Worm (Caenorhabditis elegans) whole organism, L4 larva: ENCODE data around the gene mth-2.
A peak's percentile ranks its signal among the peaks of the same experiment; 100 is the strongest.

ENCODE experiments used
- D1046.2 ChIP-seq: fragments of 200-800 bp; sonication (Bioruptor generic); IDR thresholded peaks from 2 replicates; pipeline ENCODE4 v1.3.6; 2022; ENCODE audit warnings: missing genetic modification characterization, missing compliant biosample characterization
- F37D6.2 ChIP-seq: sonication (generic microtip); optimal IDR thresholded peaks from 2 replicates; lab custom pipeline; 2016; ENCODE audit warnings: mild to moderate bottlenecking, missing genetic modification characterization, missing compliant biosample characterization
- T26A8.4 ChIP-seq: fragments of 200-800 bp; sonication (Bioruptor generic); IDR thresholded peaks from 2 replicates; pipeline ENCODE4 v1.3.6; 2022; ENCODE audit warnings: missing genetic modification characterization, missing compliant biosample characterization
- Y5F2A.4 ChIP-seq: fragments of 200-800 bp; sonication (Bioruptor generic); optimal IDR thresholded peaks from 2 replicates; lab custom pipeline; 2018; ENCODE audit warnings: mild to moderate bottlenecking, missing genetic modification characterization, missing compliant biosample characterization
- aha-1 ChIP-seq: fragments of 150-350 bp; peaks from one replicate; lab custom pipeline; 2014; ENCODE audit warnings: missing biosample characterization, missing genetic modification characterization
- ceh-32 ChIP-seq: sonication (generic microtip); optimal IDR thresholded peaks from 2 replicates; lab custom pipeline; 2016; ENCODE audit warnings: mild to moderate bottlenecking, missing genetic modification characterization, missing compliant biosample characterization; ENCODE audit not compliant: poor library complexity
- cey-2 ChIP-seq: sonication (generic microtip); optimal IDR thresholded peaks from 3 replicates; lab custom pipeline; 2017; ENCODE audit warnings: missing genetic modification characterization, mild to moderate bottlenecking, missing compliant biosample characterization, antibody characterized with exemption, borderline replicate concordance; ENCODE audit not compliant: insufficient read depth
- daf-12 ChIP-seq: fragments of 150-350 bp; optimal IDR thresholded peaks from 2 replicates; lab custom pipeline; 2014; ENCODE audit warnings: missing biosample characterization, missing genetic modification reagents, missing genetic modification characterization
- dmd-8 ChIP-seq: fragments of 200-800 bp; sonication (Bioruptor generic); IDR thresholded peaks from 2 replicates; pipeline ENCODE4 v1.3.6; 2022; ENCODE audit warnings: missing genetic modification characterization, missing compliant biosample characterization
- dmd-9 ChIP-seq: fragments of 200-800 bp; sonication (Bioruptor generic); IDR thresholded peaks from 2 replicates; pipeline ENCODE4 v1.3.6; 2022; ENCODE audit warnings: missing genetic modification reagents, missing genetic modification characterization, missing compliant biosample characterization
- egl-43 ChIP-seq: fragments of 200-800 bp; sonication (Bioruptor generic); IDR thresholded peaks from 2 replicates; pipeline ENCODE4 v1.3.6; 2022; ENCODE audit warnings: missing genetic modification reagents, missing genetic modification characterization, missing compliant biosample characterization
- hlh-11 ChIP-seq: fragments of 200-800 bp; sonication (Bioruptor generic); optimal IDR thresholded peaks from 2 replicates; lab custom pipeline; 2018; ENCODE audit warnings: mild to moderate bottlenecking, missing genetic modification characterization, missing compliant biosample characterization
- hlh-30 ChIP-seq: sonication (generic microtip); optimal IDR thresholded peaks from 2 replicates; lab custom pipeline; 2017; ENCODE audit warnings: antibody characterized with exemption, mild to moderate bottlenecking, missing genetic modification characterization, missing compliant biosample characterization; ENCODE audit not compliant: insufficient read depth
- hmg-1.1 ChIP-seq: fragments of 200-800 bp; sonication (Bioruptor generic); IDR thresholded peaks from 2 replicates; pipeline ENCODE4 v1.3.6; 2022; ENCODE audit warnings: missing genetic modification reagents, missing genetic modification characterization, missing compliant biosample characterization
- jun-1 ChIP-seq: fragments of 150-350 bp; optimal IDR thresholded peaks from 2 replicates; lab custom pipeline; 2014; ENCODE audit warnings: missing biosample characterization, missing genetic modification reagents, missing genetic modification characterization
- lim-7 ChIP-seq: fragments of 200-800 bp; sonication (Bioruptor generic); IDR thresholded peaks from 2 replicates; pipeline ENCODE4 v1.3.6; 2022; ENCODE audit warnings: missing genetic modification characterization, missing compliant biosample characterization
- lin-1 ChIP-seq: fragments of 200-800 bp; sonication (Bioruptor generic); IDR thresholded peaks from 2 replicates; pipeline ENCODE4 v1.3.6; 2022; ENCODE audit warnings: missing genetic modification reagents, missing genetic modification characterization, missing compliant biosample characterization
- lin-15B ChIP-seq: fragments of 150-350 bp; sonication (generic microtip); optimal IDR thresholded peaks from 3 replicates; lab custom pipeline; 2014; ENCODE audit warnings: missing biosample characterization, missing genetic modification characterization
- lir-3 ChIP-seq: sonication (generic microtip); optimal IDR thresholded peaks from 2 replicates; lab custom pipeline; 2016; ENCODE audit warnings: mild to moderate bottlenecking, missing genetic modification characterization, missing compliant biosample characterization
- lsy-2 ChIP-seq, 2 experiments: fragments of 150-350 bp in 1 of 2; sonication (generic microtip) in 1 of 2; optimal IDR thresholded peaks; 2 replicates each; lab custom pipeline; 2014 to 2017; ENCODE audit warnings: missing biosample characterization in 2 of 2, missing genetic modification characterization in 2 of 2
- madf-9 ChIP-seq: fragments of 200-800 bp; sonication (Bioruptor generic); conservative IDR thresholded peaks from 2 replicates; pipeline ENCODE4 v1.3.6; 2022; ENCODE audit warnings: missing genetic modification reagents, missing genetic modification characterization, missing compliant biosample characterization
- mdl-1 ChIP-seq, 2 experiments: fragments of 150-350 bp in 1 of 2; sonication (generic microtip) in 1 of 2; optimal IDR thresholded peaks; 2 replicates each; lab custom pipeline; 2014 to 2017; ENCODE audit warnings: missing biosample characterization in 2 of 2, missing genetic modification characterization in 2 of 2
- mep-1 ChIP-seq: fragments of 150-350 bp; sonication (generic microtip); optimal IDR thresholded peaks from 3 replicates; lab custom pipeline; 2014; ENCODE audit warnings: missing biosample characterization, missing genetic modification characterization
- mxl-2 ChIP-seq: fragments of 200-800 bp; sonication (Bioruptor generic); conservative IDR thresholded peaks from 2 replicates; pipeline ENCODE4 v1.3.6; 2022; ENCODE audit warnings: missing genetic modification reagents, missing genetic modification characterization, missing compliant biosample characterization
- mxl-3 ChIP-seq: fragments of 200-800 bp; sonication (Bioruptor generic); optimal IDR thresholded peaks from 2 replicates; lab custom pipeline; 2018; ENCODE audit warnings: mild to moderate bottlenecking, missing genetic modification characterization, missing compliant biosample characterization
- nhr-11 ChIP-seq: fragments of 150-350 bp; optimal IDR thresholded peaks from 2 replicates; lab custom pipeline; 2014; ENCODE audit warnings: missing biosample characterization, missing genetic modification characterization
- nhr-41 ChIP-seq: fragments of 200-800 bp; sonication (Bioruptor generic); IDR thresholded peaks from 2 replicates; pipeline ENCODE4 v1.3.6; 2022; ENCODE audit warnings: missing genetic modification reagents, missing genetic modification characterization, missing compliant biosample characterization
- nhr-42 ChIP-seq: fragments of 200-800 bp; sonication (Bioruptor generic); IDR thresholded peaks from 2 replicates; pipeline ENCODE4 v1.3.6; 2022; ENCODE audit warnings: missing genetic modification characterization, missing compliant biosample characterization
- nhr-48 ChIP-seq: sonication (generic microtip); optimal IDR thresholded peaks from 2 replicates; lab custom pipeline; 2016; ENCODE audit warnings: mild to moderate bottlenecking, missing genetic modification characterization, missing compliant biosample characterization
- nhr-76 ChIP-seq: fragments of 150-350 bp; optimal IDR thresholded peaks from 2 replicates; lab custom pipeline; 2014; ENCODE audit warnings: missing biosample characterization, missing genetic modification characterization
- php-3 ChIP-seq: fragments of 200-800 bp; sonication (Bioruptor generic); IDR thresholded peaks from 2 replicates; pipeline ENCODE4 v1.3.6; 2022; ENCODE audit warnings: missing genetic modification reagents, missing genetic modification characterization, missing compliant biosample characterization
- saeg-2 ChIP-seq: fragments of 200-800 bp; sonication (Bioruptor generic); IDR thresholded peaks from 2 replicates; pipeline ENCODE4 v1.3.6; 2022; ENCODE audit warnings: missing genetic modification reagents, missing genetic modification characterization, missing compliant biosample characterization
- set-16 ChIP-seq: fragments of 200-800 bp; sonication (Bioruptor generic); IDR thresholded peaks from 2 replicates; pipeline ENCODE4 v1.3.6; 2022; ENCODE audit warnings: missing genetic modification reagents, missing genetic modification characterization, missing compliant biosample characterization
- snpc-4 ChIP-seq: fragments of 150-350 bp; optimal IDR thresholded peaks from 2 replicates; lab custom pipeline; 2014; ENCODE audit warnings: missing biosample characterization, missing genetic modification characterization
- tra-1 ChIP-seq: fragments of 200-800 bp; sonication (Bioruptor generic); IDR thresholded peaks from 2 replicates; pipeline ENCODE4 v1.3.6; 2022; ENCODE audit warnings: missing genetic modification reagents, missing genetic modification characterization, missing compliant biosample characterization
- unc-130 ChIP-seq: sonication (generic microtip); optimal IDR thresholded peaks from 2 replicates; lab custom pipeline; 2016; ENCODE audit warnings: missing genetic modification reagents, missing genetic modification characterization, missing compliant biosample characterization
- unc-39 ChIP-seq: sonication (generic microtip); optimal IDR thresholded peaks from 2 replicates; lab custom pipeline; 2017; ENCODE audit warnings: missing biosample characterization, missing genetic modification characterization
- ztf-7 ChIP-seq: fragments of 150-350 bp; optimal IDR thresholded peaks from 2 replicates; lab custom pipeline; 2014; ENCODE audit warnings: missing biosample characterization, missing genetic modification characterization

mth-2 gene

ce11 chrII:4173842-4174241 is 20.3 kb downstream of the mth-2 start:
- TF ChIP-seq tra-1 (GFP tag; lab: Robert Waterston, UW) = no peak
- TF ChIP-seq lsy-2 (tag; optimal IDR thresholded peaks at IDR 0.05; lab: Kevin White, UChicago) = no peak
- no peak for TF ChIP-seq madf-9 (GFP tag; lab: Robert Waterston, UW)
- TF ChIP-seq hmg-1.1 (GFP tag; lab: Robert Waterston, UW) = no peak
- no peak for TF ChIP-seq daf-12 (tag; lab: Kevin White, UChicago)
- TF ChIP-seq dmd-9 (GFP tag; lab: Robert Waterston, UW) = no peak
- TF ChIP-seq egl-43 (GFP tag; lab: Robert Waterston, UW) = no peak
- no peak for TF ChIP-seq dmd-8
- TF ChIP-seq nhr-11 (tag; lab: Kevin White, UChicago) = no peak
- no peak for TF ChIP-seq nhr-41
- TF ChIP-seq mxl-3 (GFP tag; lab: Kevin White, UChicago) = no peak
- no peak for TF ChIP-seq D1046.2
- no peak for TF ChIP-seq lim-7 (GFP tag; lab: Robert Waterston, UW)

DNA sequence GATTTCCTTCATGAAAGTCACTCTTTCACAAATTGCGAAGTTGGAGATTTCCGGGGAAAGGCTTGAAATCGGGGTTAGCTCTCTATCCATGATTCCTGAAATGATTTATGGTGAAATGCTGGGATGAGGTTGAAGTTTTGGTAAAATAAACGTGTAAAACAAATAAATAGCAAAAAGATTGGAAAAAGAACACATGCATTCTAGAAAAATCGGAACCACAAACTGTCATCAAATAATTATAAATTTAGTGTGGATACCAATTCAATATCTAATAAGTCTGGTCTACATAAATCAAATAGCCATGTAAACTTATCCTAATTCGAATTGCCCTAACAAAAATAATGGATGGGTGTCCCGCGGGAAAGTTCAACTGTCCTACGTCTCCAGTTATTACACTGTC is 20.7 kb downstream of the mth-2 start, which contains the start of gene R03H10.6:
TSS of gene R03H10.6 (minus strand) at position 101 of the 400 bp plus-strand sequence.
- TF ChIP-seq mxl-2 (GFP tag; lab: Robert Waterston, UW) (no peak), aha-1 (tag; lab: Kevin White, UChicago) (peak; percentile 82), ceh-32 (no peak)

ce11 chrII:4170508-4170907 is 23.6 kb downstream of the mth-2 start, which contains the start of gene R03H10.5:
TSS of gene R03H10.5 (minus strand) at chrII:4170608.
- no peak for TF ChIP-seq set-16 (GFP tag; lab: Robert Waterston, UW)

- peak; percentile 13 for TF ChIP-seq aha-1 (tag; lab: Kevin White, UChicago)
Measured at ce11 chrII:4168404-4168803, 25.7 kb downstream of the mth-2 start, which contains the start of gene R03H10.4. TSS of gene R03H10.4 (minus strand) at chrII:4168504.

ce11 chrII:4167833-4168232 is 26.3 kb downstream of the mth-2 start:
- TF ChIP-seq ceh-32 = no peak
- TF ChIP-seq nhr-41 = no peak
- no peak for TF ChIP-seq lsy-2 (tag; optimal IDR thresholded peaks at IDR 0.05; lab: Kevin White, UChicago)
- peak; percentile 83 for TF ChIP-seq set-16 (GFP tag; lab: Robert Waterston, UW)
- no peak for TF ChIP-seq ztf-7 (tag; lab: Kevin White, UChicago)
- 0 out of 2 replicates have a peak, but pooled peaks have one; percentile 46 for TF ChIP-seq egl-43 (GFP tag; lab: Robert Waterston, UW)
- no peak for TF ChIP-seq Y5F2A.4 (GFP tag; lab: Kevin White, UChicago)
- TF ChIP-seq hlh-30 (tag; lab: Kevin White, UChicago) = no peak
- no peak for TF ChIP-seq php-3 (GFP tag; lab: Robert Waterston, UW)
- TF ChIP-seq unc-39 (tag; lab: Kevin White, UChicago) = no peak
- no peak for TF ChIP-seq hlh-11
- TF ChIP-seq nhr-76 (tag; lab: Kevin White, UChicago) = no peak
- no peak for TF ChIP-seq lir-3

ce11 chrII:4159570-4159969 is 34.5 kb downstream of the mth-2 start:
- TF ChIP-seq aha-1 (tag; lab: Kevin White, UChicago) (peak; percentile 91), snpc-4 (tag; lab: Kevin White, UChicago) (no peak)

ce11 chrII:4157817-4158216 is 36.3 kb downstream of the mth-2 start:
- no peak for TF ChIP-seq mdl-1 (tag; optimal IDR thresholded peaks at IDR 0.05; lab: Kevin White, UChicago)
- no peak for TF ChIP-seq nhr-42 (GFP tag; lab: Robert Waterston, UW)
- TF ChIP-seq cey-2 (tag; lab: Kevin White, UChicago) = no peak
- TF ChIP-seq F37D6.2 = no peak
- TF ChIP-seq saeg-2 = no peak
- no peak for TF ChIP-seq mep-1
- TF ChIP-seq lin-15B (tag; lab: Kevin White, UChicago) = no peak
- TF ChIP-seq daf-12 (tag; lab: Kevin White, UChicago) = no peak
- no peak for TF ChIP-seq dmd-8
- TF ChIP-seq T26A8.4 (GFP tag; lab: Robert Waterston, UW) = no peak
- TF ChIP-seq jun-1 (tag; lab: Kevin White, UChicago) = no peak
- TF ChIP-seq nhr-48 = no peak
- TF ChIP-seq lin-1 (GFP tag; lab: Robert Waterston, UW) = no peak
- TF ChIP-seq unc-130 (GFP tag; lab: Kevin White, UChicago) = no peak
- TF ChIP-seq, all 104 proteins: peak for 0
